Fruit fly (Drosophila melanogaster) S2 (cell line): ENCODE data around the gene Prosalpha4.

Source experiments
- CG8478 ChIP-seq: fragments of >200 bp; optimal IDR thresholded peaks from 2 replicates; lab custom pipeline; 2018
- CTCF ChIP-seq, 2 experiments: fragments of >200 bp; optimal IDR thresholded peaks; 2 replicates each; lab custom pipeline; 2018

- TF ChIP-seq CG8478 (lab: Kevin White, UChicago) (no peak), CTCF (optimal IDR thresholded peaks at IDR 0.05; lab: Kevin White, UChicago) (no peak)
These were observed 21.5 kb downstream of the Prosalpha4 start, which contains the start of gene ERp44 for dm6 chrX:16297618-16298017.
